Worm (Caenorhabditis elegans) whole organism, young adult: ENCODE data around the gene mspn-1.

Experiments used
- F55B11.4 ChIP-seq: sonication (generic microtip); optimal IDR thresholded peaks from 2 replicates; lab custom pipeline; 2016; ENCODE audit warnings: missing compliant biosample characterization, missing genetic modification characterization, borderline replicate concordance; ENCODE audit not compliant: insufficient read depth
- Y56A3A.18 ChIP-seq: fragments of 200-800 bp; sonication (Bioruptor generic); IDR thresholded peaks from 2 replicates; pipeline ENCODE4 v1.3.6; 2022; ENCODE audit warnings: missing genetic modification reagents, missing genetic modification characterization, missing compliant biosample characterization
- aptf-2 ChIP-seq: fragments of 200-800 bp; sonication (Bioruptor generic); conservative IDR thresholded peaks from 2 replicates; pipeline ENCODE4 v1.3.6; 2022; ENCODE audit warnings: missing genetic modification reagents, missing genetic modification characterization, missing compliant biosample characterization
- attf-5 ChIP-seq: fragments of 200-800 bp; sonication (Bioruptor generic); optimal IDR thresholded peaks from 2 replicates; lab custom pipeline; 2018; ENCODE audit warnings: mild to moderate bottlenecking, missing genetic modification characterization, missing compliant biosample characterization
- ceh-100 ChIP-seq: fragments of 200-800 bp; sonication (Bioruptor generic); IDR thresholded peaks from 2 replicates; pipeline ENCODE4 v1.3.6; 2022; ENCODE audit warnings: missing genetic modification reagents, missing genetic modification characterization, missing compliant biosample characterization
- ceh-27 ChIP-seq: fragments of 200-800 bp; sonication (Bioruptor generic); optimal IDR thresholded peaks from 2 replicates; lab custom pipeline; 2018; ENCODE audit warnings: mild to moderate bottlenecking, missing genetic modification characterization, moderate library complexity, missing compliant biosample characterization
- ceh-40 ChIP-seq: fragments of 200-800 bp; sonication (Bioruptor generic); IDR thresholded peaks from 2 replicates; pipeline ENCODE4 v1.3.6; 2022; ENCODE audit warnings: missing genetic modification characterization, missing compliant biosample characterization
- ceh-79 ChIP-seq: sonication (generic microtip); optimal IDR thresholded peaks from 2 replicates; lab custom pipeline; 2017; ENCODE audit warnings: mild to moderate bottlenecking, missing genetic modification characterization, missing compliant biosample characterization
- chd-7 ChIP-seq: sonication (generic microtip); optimal IDR thresholded peaks from 2 replicates; lab custom pipeline; 2016; ENCODE audit warnings: mild to moderate bottlenecking, missing genetic modification characterization, moderate library complexity, missing compliant biosample characterization
- dox-1 ChIP-seq: fragments of 200-800 bp; sonication (Bioruptor generic); IDR thresholded peaks from 2 replicates; pipeline ENCODE4 v1.3.6; 2022; ENCODE audit warnings: missing genetic modification reagents, missing genetic modification characterization, missing compliant biosample characterization
- dpl-1 ChIP-seq: fragments of 150-350 bp; optimal IDR thresholded peaks from 2 replicates; lab custom pipeline; 2014; ENCODE audit warnings: missing biosample characterization, missing genetic modification reagents, missing genetic modification characterization
- efl-1 ChIP-seq: fragments of 150-350 bp; optimal IDR thresholded peaks from 2 replicates; lab custom pipeline; 2014; ENCODE audit warnings: missing biosample characterization, missing genetic modification reagents, missing genetic modification characterization
- egl-18 ChIP-seq: fragments of 200-800 bp; sonication (Bioruptor generic); IDR thresholded peaks from 2 replicates; pipeline ENCODE4 v1.3.6; 2022; ENCODE audit warnings: missing genetic modification reagents, missing genetic modification characterization, missing compliant biosample characterization
- egl-44 ChIP-seq: fragments of 200-800 bp; sonication (Bioruptor generic); IDR thresholded peaks from 2 replicates; pipeline ENCODE4 v1.3.6; 2022; ENCODE audit warnings: missing genetic modification reagents, missing genetic modification characterization, missing compliant biosample characterization
- hmg-1.2 ChIP-seq: fragments of 200-800 bp; sonication (Bioruptor generic); IDR thresholded peaks from 2 replicates; pipeline ENCODE4 v1.3.6; 2022; ENCODE audit warnings: missing genetic modification reagents, missing genetic modification characterization, missing compliant biosample characterization
- hmg-20 ChIP-seq: fragments of 200-800 bp; sonication (Bioruptor generic); IDR thresholded peaks from 2 replicates; pipeline ENCODE4 v1.3.6; 2022; ENCODE audit warnings: missing genetic modification reagents, missing genetic modification characterization, missing compliant biosample characterization
- hsf-1 ChIP-seq: fragments of 200-800 bp; sonication (Bioruptor generic); IDR thresholded peaks from 2 replicates; pipeline ENCODE4 v1.3.6; 2022; ENCODE audit warnings: missing genetic modification reagents, missing genetic modification characterization, missing compliant biosample characterization
- let-607 ChIP-seq, 2 experiments: fragments of 200-800 bp in 1 of 2; sonication (Bioruptor generic) in 1 of 2; sonication (generic microtip) in 1 of 2; optimal IDR thresholded peaks; 2 replicates each; lab custom pipeline; 2016 to 2018; ENCODE audit warnings: mild to moderate bottlenecking in 2 of 2, missing compliant biosample characterization in 2 of 2, missing genetic modification characterization in 2 of 2, moderate library complexity in 2 of 2, missing genotype in 1 of 2
- lin-54 ChIP-seq: fragments of 200-800 bp; sonication (Bioruptor generic); optimal IDR thresholded peaks from 2 replicates; lab custom pipeline; 2018; ENCODE audit warnings: mild to moderate bottlenecking, missing genetic modification characterization, missing compliant biosample characterization
- lsl-1 ChIP-seq: fragments of 200-800 bp; sonication (Bioruptor generic); optimal IDR thresholded peaks from 2 replicates; lab custom pipeline; 2018; ENCODE audit warnings: mild to moderate bottlenecking, missing genetic modification characterization, moderate library complexity, missing compliant biosample characterization
- madf-10 ChIP-seq: sonication (generic microtip); optimal IDR thresholded peaks from 2 replicates; lab custom pipeline; 2016; ENCODE audit warnings: mild to moderate bottlenecking, missing genetic modification characterization, missing compliant biosample characterization
- mcd-1 ChIP-seq: fragments of 200-800 bp; sonication (Bioruptor generic); IDR thresholded peaks from 2 replicates; pipeline ENCODE4 v1.3.6; 2022; ENCODE audit warnings: missing genetic modification reagents, missing genetic modification characterization, missing compliant biosample characterization
- nfya-1 ChIP-seq: sonication (generic microtip); optimal IDR thresholded peaks from 2 replicates; lab custom pipeline; 2017; ENCODE audit warnings: antibody characterized with exemption, missing compliant biosample characterization, missing genetic modification characterization, borderline replicate concordance; ENCODE audit not compliant: insufficient read depth
- nhr-80 ChIP-seq: sonication (generic microtip); optimal IDR thresholded peaks from 2 replicates; lab custom pipeline; 2016; ENCODE audit warnings: missing genetic modification characterization, missing compliant biosample characterization
- rcor-1 ChIP-seq: fragments of 200-800 bp; sonication (Bioruptor generic); IDR thresholded peaks from 2 replicates; pipeline ENCODE4 v1.3.6; 2022; ENCODE audit warnings: missing genetic modification reagents, missing genetic modification characterization, missing compliant biosample characterization
- repo-1 ChIP-seq: sonication (generic microtip); optimal IDR thresholded peaks from 2 replicates; lab custom pipeline; 2017; ENCODE audit warnings: mild to moderate bottlenecking, missing genetic modification characterization, missing compliant biosample characterization
- snpc-1.3 ChIP-seq: sonication (generic microtip); optimal IDR thresholded peaks from 2 replicates; lab custom pipeline; 2017; ENCODE audit warnings: missing genetic modification characterization, mild to moderate bottlenecking, missing compliant biosample characterization, antibody characterized with exemption, moderate library complexity, missing genotype, missing genetic modification reagents; ENCODE audit not compliant: insufficient read depth
- snpc-4 ChIP-seq, 5 experiments: fragments of 150-350 bp in 1 of 5; sonication (generic microtip) in 4 of 5; optimal IDR thresholded peaks; 2 replicates each; lab custom pipeline; 2014 to 2018; ENCODE audit warnings: missing genetic modification characterization in 5 of 5, missing biosample characterization in 3 of 5, antibody characterized with exemption in 2 of 5, mild to moderate bottlenecking in 2 of 5, missing compliant biosample characterization in 2 of 5, missing genotype in 2 of 5, moderate library complexity in 2 of 5, missing genetic modification reagents in 1 of 5
- unc-130 ChIP-seq: sonication (generic microtip); optimal IDR thresholded peaks from 2 replicates; lab custom pipeline; 2016; ENCODE audit warnings: missing genetic modification reagents, missing genetic modification characterization, missing compliant biosample characterization
- ztf-3 ChIP-seq: fragments of 200-800 bp; sonication (Bioruptor generic); optimal IDR thresholded peaks from 2 replicates; lab custom pipeline; 2018; ENCODE audit warnings: mild to moderate bottlenecking, missing genetic modification characterization, missing compliant biosample characterization

The mspn-1 gene

ce11 chrIV:10190586-10190985 lies 12.8 kb downstream of the mspn-1 start:
- peak; percentile 79 for TF ChIP-seq hmg-1.2 (GFP tag; lab: Robert Waterston, UW)
- no peak for TF ChIP-seq snpc-4 (GFP tag; optimal IDR thresholded peaks at IDR 0.05; lab: Kevin White, UChicago)
- no peak for TF ChIP-seq snpc-4 (tag; optimal IDR thresholded peaks at IDR 0.05; lab: Kevin White, UChicago)
- no peak for TF ChIP-seq egl-44 (GFP tag; lab: Robert Waterston, UW)

ce11 chrIV:10191498-10191897 lies 13.7 kb downstream of the mspn-1 start:
- TF ChIP-seq efl-1 (GFP tag; lab: Kevin White, UChicago) = no peak
- no peak for TF ChIP-seq Y56A3A.18 (GFP tag; lab: Robert Waterston, UW)

ce11 chrIV:10194345-10194744 lies 16.6 kb downstream of the mspn-1 start, which contains the start of gene ptrg-1:
Gene ptrg-1, minus strand, starts transcription at chrIV:10194445.
- TF ChIP-seq egl-18 (GFP tag; lab: Robert Waterston, UW) (no peak), aptf-2 (GFP tag; lab: Robert Waterston, UW) (no peak), nfya-1 (no peak), ceh-100 (GFP tag; lab: Robert Waterston, UW) (no peak), repo-1 (tag; lab: Kevin White, UChicago) (no peak), F55B11.4 (tag; lab: Kevin White, UChicago) (no peak), ztf-3 (GFP tag; lab: Kevin White, UChicago) (no peak), rcor-1 (GFP tag; lab: Robert Waterston, UW) (no peak)

- TF ChIP-seq hsf-1 (GFP tag; lab: Robert Waterston, UW) = no peak
- TF ChIP-seq dox-1 (GFP tag; lab: Robert Waterston, UW) = no peak
- peak; percentile 18 for TF ChIP-seq unc-130 (GFP tag; lab: Kevin White, UChicago)
- peak; percentile 59 for TF ChIP-seq lsl-1
- peak; percentile 42; the same call in 1 of the 2 replicates for TF ChIP-seq mcd-1 (GFP tag; lab: Robert Waterston, UW)
- TF ChIP-seq chd-7 (tag; lab: Kevin White, UChicago) = no peak
- peak; percentile 41 for TF ChIP-seq attf-5 (GFP tag; lab: Kevin White, UChicago)
- TF ChIP-seq ceh-27 (GFP tag; lab: Kevin White, UChicago) = peak; percentile 16
- TF ChIP-seq, all 124 proteins: peak for 5
Observed at ce11 chrIV:10197317-10197867, 19.6 kb downstream of the mspn-1 start, which contains the start of gene gon-4. Gene gon-4, plus strand, starts transcription at chrIV:10197817.

ce11 chrIV:10206182-10206581 lies 28.4 kb downstream of the mspn-1 start, which contains the start of gene K04D7.6:
Gene K04D7.6, minus strand, starts transcription at chrIV:10206282.
- no peak for TF ChIP-seq snpc-1.3 (tag; lab: Kevin White, UChicago)
- no peak for TF ChIP-seq ceh-100 (GFP tag; lab: Robert Waterston, UW)
- TF ChIP-seq egl-18 (GFP tag; lab: Robert Waterston, UW) = no peak
- no peak for TF ChIP-seq ceh-79 (tag; lab: Kevin White, UChicago)
- no peak for TF ChIP-seq hsf-1 (GFP tag; lab: Robert Waterston, UW)
- no peak for TF ChIP-seq aptf-2 (GFP tag; lab: Robert Waterston, UW)
- no peak for TF ChIP-seq egl-44 (GFP tag; lab: Robert Waterston, UW)
- TF ChIP-seq rcor-1 (GFP tag; lab: Robert Waterston, UW) = no peak
- TF ChIP-seq ztf-3 (GFP tag; lab: Kevin White, UChicago) = no peak
- no peak for TF ChIP-seq lin-54 (GFP tag; lab: Kevin White, UChicago)
- no peak for TF ChIP-seq madf-10
- TF ChIP-seq hmg-20 (GFP tag; lab: Robert Waterston, UW) = no peak
- TF ChIP-seq nhr-80 (tag; lab: Kevin White, UChicago) = no peak
- no peak for TF ChIP-seq let-607 (tag; optimal IDR thresholded peaks at IDR 0.05; lab: Kevin White, UChicago)
- no peak for TF ChIP-seq dpl-1 (GFP tag; lab: Kevin White, UChicago)
- TF ChIP-seq nfya-1 = no peak
- TF ChIP-seq ceh-40 = no peak
